Fruit fly (Drosophila melanogaster): ENCODE results near the gene CG18273.

- TF ChIP-seq bab1 (GFP tag; optimal IDR thresholded peaks at IDR 0.05) (no peak), Mnt (GFP tag; optimal IDR thresholded peaks at IDR 0.05) (no peak), ovo (GFP tag; optimal IDR thresholded peaks at IDR 0.05) (no peak), Clk (GFP tag; optimal IDR thresholded peaks at IDR 0.05) (no peak), CG7045 (GFP tag; optimal IDR thresholded peaks at IDR 0.05) (no peak), CG11617 (GFP tag; optimal IDR thresholded peaks at IDR 0.05) (no peak), tj (GFP tag; optimal IDR thresholded peaks at IDR 0.05) (no peak), CG5204 (GFP tag; optimal IDR thresholded peaks at IDR 0.05) (no peak), CG7101 (tag; optimal IDR thresholded peaks at IDR 0.05) (no peak), cnc (optimal IDR thresholded peaks at IDR 0.05) (no peak), CG14711 (tag; optimal IDR thresholded peaks at IDR 0.05) (no peak), Hr96 (GFP tag; optimal IDR thresholded peaks at IDR 0.05) (no peak), CG1620 (GFP tag; optimal IDR thresholded peaks at IDR 0.05) (no peak), kay (GFP tag; ENCODE audit: borderline replicate concordance) (no peak)
Observed at dm6 chrX:448978-449377, 38.4 kb downstream of the CG18273 start.
